Fruit fly (Drosophila melanogaster): ENCODE data around the gene FER.

The FER gene

dm6 chr3R:9346539-9346938 is 47.8 kb downstream of the FER start:
- TF ChIP-seq sens (GFP tag): peak; percentile 64
- TF ChIP-seq CG11695 (GFP tag; IDR thresholded peaks at IDR 0.05): 0 out of 3 replicates have a peak, but pooled peaks have one; percentile 14
- TF ChIP-seq fd3F (GFP tag; optimal IDR thresholded peaks at IDR 0.05): no peak
- no peak for TF ChIP-seq danr (GFP tag; IDR thresholded peaks at IDR 0.05)
- TF ChIP-seq gem (tag; optimal IDR thresholded peaks at IDR 0.05): peak; percentile 5
- TF ChIP-seq CG12104 (GFP tag; optimal IDR thresholded peaks at IDR 0.05): no peak
- TF ChIP-seq Chrac-16 (GFP tag; optimal IDR thresholded peaks at IDR 0.05): no peak
- TF ChIP-seq CG15601 (tag; optimal IDR thresholded peaks at IDR 0.05): no peak
- TF ChIP-seq dysf (GFP tag; IDR thresholded peaks at IDR 0.05): 0 out of 3 replicates have a peak, but pooled peaks have one; percentile 8
- TF ChIP-seq CTCF (GFP tag; optimal IDR thresholded peaks at IDR 0.05): no peak
- peak; percentile 70 for TF ChIP-seq grau (tag; optimal IDR thresholded peaks at IDR 0.05)
- no peak for TF ChIP-seq CG8388 (GFP tag; optimal IDR thresholded peaks at IDR 0.05)
- no peak for TF ChIP-seq Bgb (GFP tag; IDR thresholded peaks at IDR 0.05; ENCODE audit: partially characterized antibody)
- peak; percentile 20; the same call in 1 of the 2 replicates for TF ChIP-seq Xrp1 (GFP tag; IDR thresholded peaks at IDR 0.05)
- TF ChIP-seq Deaf1 (tag; optimal IDR thresholded peaks at IDR 0.05): no peak
- peak; percentile 22; the same call in 1 of the 2 replicates for TF ChIP-seq Drgx (GFP tag; IDR thresholded peaks at IDR 0.05)

dm6 chr3R:9345904-9346303 is 48.4 kb downstream of the FER start:
- TF ChIP-seq Drgx (GFP tag; IDR thresholded peaks at IDR 0.05): peak; percentile 30; the same call in 1 of the 2 replicates
- TF ChIP-seq Scr (GFP tag; IDR thresholded peaks at IDR 0.05; ENCODE audit: partially characterized antibody): no peak
- TF ChIP-seq Rfx (GFP tag; IDR thresholded peaks at IDR 0.05): peak; percentile 16; the same call in 1 of the 2 replicates
- TF ChIP-seq da (GFP tag; optimal IDR thresholded peaks at IDR 0.05): no peak
- no peak for TF ChIP-seq CG18011 (GFP tag; optimal IDR thresholded peaks at IDR 0.05)
- TF ChIP-seq abd-A (tag; optimal IDR thresholded peaks at IDR 0.05): peak; percentile 28
- TF ChIP-seq twi (tag; optimal IDR thresholded peaks at IDR 0.05): peak; percentile 89
- TF ChIP-seq CG12299 (tag; optimal IDR thresholded peaks at IDR 0.05): no peak
- peak; percentile 20; the same call in 1 of the 3 replicates for TF ChIP-seq ci (GFP tag; IDR thresholded peaks at IDR 0.05)
- TF ChIP-seq CG9932 (GFP tag; IDR thresholded peaks at IDR 0.05): 0 out of 2 replicates have a peak, but pooled peaks have one; percentile 7
- peak; percentile 22; the same call in 1 of the 2 replicates for TF ChIP-seq CG4360 (GFP tag; IDR thresholded peaks at IDR 0.05)
- TF ChIP-seq CG10979 (tag; optimal IDR thresholded peaks at IDR 0.05): no peak
- peak; percentile 58 for TF ChIP-seq Blimp-1 (GFP tag; optimal IDR thresholded peaks at IDR 0.05)
- TF ChIP-seq Med (GFP tag): peak; percentile 41
- 0 out of 4 replicates have a peak, but pooled peaks have one; percentile 34 for TF ChIP-seq chinmo (GFP tag; IDR thresholded peaks at IDR 0.05; ENCODE audit: partially characterized antibody)

- TF ChIP-seq CG18599 (GFP tag; optimal IDR thresholded peaks at IDR 0.05): peak; percentile 54
- TF ChIP-seq Kr (GFP tag; optimal IDR thresholded peaks at IDR 0.05): no peak
- TF ChIP-seq zen2 (GFP tag; IDR thresholded peaks at IDR 0.05; ENCODE audit: partially characterized antibody): no peak
- peak; percentile 71 for TF ChIP-seq CG2678 (tag; optimal IDR thresholded peaks at IDR 0.05)
- TF ChIP-seq ase (GFP tag; IDR thresholded peaks at IDR 0.05): peak; percentile 8; the same call in 1 of the 3 replicates
- TF ChIP-seq CG1603 (tag; optimal IDR thresholded peaks at IDR 0.05): no peak
- TF ChIP-seq CG11696 (GFP tag; IDR thresholded peaks at IDR 0.05): peak; percentile 93
- TF ChIP-seq Deaf1 (tag; optimal IDR thresholded peaks at IDR 0.05): no peak
- no peak for TF ChIP-seq CG9876 (GFP tag; optimal IDR thresholded peaks at IDR 0.05)
- no peak for TF ChIP-seq HmgZ (tag; optimal IDR thresholded peaks at IDR 0.05)
- TF ChIP-seq Sox102F (GFP tag; optimal IDR thresholded peaks at IDR 0.05): peak; percentile 61
- TF ChIP-seq Hsf (GFP tag; optimal IDR thresholded peaks at IDR 0.05): peak; percentile 44
- peak; percentile 45 for TF ChIP-seq CG10267 (tag; optimal IDR thresholded peaks at IDR 0.05)
- TF ChIP-seq chm (GFP tag; IDR thresholded peaks at IDR 0.05): 0 out of 2 replicates have a peak, but pooled peaks have one; percentile 44
- no peak for TF ChIP-seq Ets65A (GFP tag)
- peak; percentile 70 for TF ChIP-seq CG17359 (tag; optimal IDR thresholded peaks at IDR 0.05)
- peak; percentile 60 for TF ChIP-seq CG2120 (GFP tag; optimal IDR thresholded peaks at IDR 0.05)
- TF ChIP-seq CG12236 (GFP tag; optimal IDR thresholded peaks at IDR 0.05): no peak
- no peak for TF ChIP-seq ato (GFP tag; IDR thresholded peaks at IDR 0.05; ENCODE audit: partially characterized antibody)
- TF ChIP-seq Neu2 (GFP tag; optimal IDR thresholded peaks at IDR 0.05; ENCODE audit: borderline replicate concordance): no peak
Measured at dm6 chr3R:9344791-9345208, 49.5 kb downstream of the FER start.

Data from whole organism, embryonic.